Worm (Caenorhabditis elegans): ENCODE data around the gene T23D5.3.

DNA sequence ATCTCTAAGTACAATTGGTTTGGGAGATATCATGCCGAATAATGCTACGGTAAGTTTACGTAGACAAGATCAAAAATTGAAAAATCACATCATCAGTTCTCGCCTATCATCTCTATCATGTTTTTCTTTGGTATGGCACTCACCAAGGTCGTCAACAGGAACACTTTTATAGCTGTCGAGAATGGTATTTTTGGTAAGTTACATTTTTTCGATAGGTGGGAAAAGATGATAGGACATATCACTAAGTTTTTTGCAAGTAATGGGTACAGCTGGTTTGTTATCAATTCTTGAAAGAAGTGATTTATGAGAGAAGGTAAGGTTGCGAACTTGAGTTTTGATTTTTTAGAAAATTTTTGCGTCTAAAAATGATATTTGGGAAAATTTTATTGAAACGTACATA is 25.5 kb downstream of the T23D5.3 start:
- no peak for TF ChIP-seq W03F9.2 (tag; optimal IDR thresholded peaks at IDR 0.05)
- no peak for TF ChIP-seq dao-5 (tag; optimal IDR thresholded peaks at IDR 0.05)
